Fruit fly (Drosophila melanogaster): ENCODE measurements around the gene Hsp26.

dm6 chr3L:9357830-9358712 is 19.2 kb downstream of the Hsp26 start:
- TF ChIP-seq pzg (GFP tag; optimal IDR thresholded peaks at IDR 0.05) (no peak), hbn (GFP tag; IDR thresholded peaks at IDR 0.05; ENCODE audit: partially characterized antibody) (no peak), CG16863 (GFP tag; optimal IDR thresholded peaks at IDR 0.05) (no peak), ind (GFP tag; optimal IDR thresholded peaks at IDR 0.05) (no peak), CG12155 (GFP tag; optimal IDR thresholded peaks at IDR 0.05) (no peak), CG1602 (GFP tag; optimal IDR thresholded peaks at IDR 0.05) (no peak), ash1 (GFP tag; optimal IDR thresholded peaks at IDR 0.05) (no peak), Fer1 (GFP tag; optimal IDR thresholded peaks at IDR 0.05) (no peak), lmd (GFP tag; IDR thresholded peaks at IDR 0.05) (no peak), crp (GFP tag; optimal IDR thresholded peaks at IDR 0.05) (no peak)
